Worm (Caenorhabditis elegans) whole organism, mixed stage, embryonic: ENCODE results near the gene Y54G9A.9.

Source experiments
- M03D4.4 ChIP-seq: sonication (generic microtip); optimal IDR thresholded peaks from 2 replicates; lab custom pipeline; 2017; ENCODE audit warnings: mild to moderate bottlenecking, missing genetic modification characterization, missing compliant biosample characterization
- bed-3 ChIP-seq: fragments of 200-800 bp; sonication (Bioruptor generic); optimal IDR thresholded peaks from 3 replicates; lab custom pipeline; 2018; ENCODE audit warnings: mild to moderate bottlenecking, missing genetic modification characterization, moderate library complexity, missing compliant biosample characterization
- blmp-1 ChIP-seq: fragments of 150-350 bp; optimal IDR thresholded peaks from 2 replicates; lab custom pipeline; 2014; ENCODE audit warnings: missing biosample characterization, missing genetic modification characterization
- lsy-2 ChIP-seq: fragments of 150-350 bp; optimal IDR thresholded peaks from 2 replicates; lab custom pipeline; 2014; ENCODE audit warnings: missing biosample characterization, missing genetic modification characterization
- mab-5 ChIP-seq: fragments of 150-350 bp; optimal IDR thresholded peaks from 2 replicates; lab custom pipeline; 2014; ENCODE audit warnings: missing biosample characterization, missing genetic modification characterization
- mep-1 ChIP-seq: fragments of 150-350 bp; optimal IDR thresholded peaks from 2 replicates; lab custom pipeline; 2017; ENCODE audit warnings: missing biosample characterization, missing genetic modification reagents, missing genetic modification characterization, inconsistent platforms
- nhr-12 ChIP-seq: fragments of 150-350 bp; optimal IDR thresholded peaks from 2 replicates; lab custom pipeline; 2014; ENCODE audit warnings: missing biosample characterization, missing genetic modification characterization
- nhr-2 ChIP-seq: fragments of 150-350 bp; optimal IDR thresholded peaks from 2 replicates; lab custom pipeline; 2014; ENCODE audit warnings: missing biosample characterization, missing genetic modification characterization
- nhr-237 ChIP-seq: fragments of 150-350 bp; optimal IDR thresholded peaks from 2 replicates; lab custom pipeline; 2014; ENCODE audit warnings: missing biosample characterization, missing genetic modification characterization
- pha-4 ChIP-seq: fragments of 150-350 bp; optimal IDR thresholded peaks from 2 replicates; lab custom pipeline; 2018; ENCODE audit warnings: missing biosample characterization, missing genetic modification reagents, missing genetic modification characterization
- snpc-4 ChIP-seq: fragments of 150-350 bp; optimal IDR thresholded peaks from 2 replicates; lab custom pipeline; 2014; ENCODE audit warnings: missing biosample characterization, missing genetic modification characterization
- sptf-1 ChIP-seq: sonication (generic microtip); optimal IDR thresholded peaks from 2 replicates; lab custom pipeline; 2017; ENCODE audit warnings: mild to moderate bottlenecking, missing genetic modification characterization, moderate library complexity, missing compliant biosample characterization
- unc-39 ChIP-seq: fragments of 150-350 bp; optimal IDR thresholded peaks from 2 replicates; lab custom pipeline; 2014; ENCODE audit warnings: missing biosample characterization, missing genetic modification characterization
- unc-62 ChIP-seq: fragments of 150-350 bp; optimal IDR thresholded peaks from 2 replicates; lab custom pipeline; 2014; ENCODE audit warnings: missing biosample characterization, missing genetic modification reagents, missing genetic modification characterization

DNA sequence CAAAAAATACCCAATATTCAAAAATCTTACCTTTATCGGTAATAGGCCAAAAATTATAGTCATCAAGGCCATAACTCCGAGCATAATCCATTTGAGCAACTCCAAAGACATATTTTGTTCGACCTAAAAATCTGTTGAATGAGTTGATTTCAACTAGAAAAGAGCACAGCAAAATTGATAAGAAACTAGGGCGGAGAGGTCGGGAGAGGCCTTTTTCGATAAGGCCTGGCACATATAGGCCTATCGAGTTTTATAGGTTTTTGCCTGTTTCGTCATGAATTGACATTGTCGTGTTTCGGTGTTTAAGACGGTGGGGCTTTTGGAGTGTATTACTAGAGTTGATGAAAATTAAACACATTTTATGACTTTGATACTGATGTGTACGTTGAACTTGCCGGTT lies 13.8 kb upstream of the Y54G9A.9 start, which contains the start of gene zipt-2.3:
- TF ChIP-seq pha-4 = no peak
- TF ChIP-seq unc-39 (tag; lab: Kevin White, UChicago) = no peak
- no peak for TF ChIP-seq mep-1 (tag; lab: Kevin White, UChicago)
- TF ChIP-seq blmp-1 (tag; lab: Kevin White, UChicago) = no peak
- no peak for TF ChIP-seq M03D4.4
- TF ChIP-seq snpc-4 (tag; lab: Kevin White, UChicago) = no peak
- TF ChIP-seq unc-62 (GFP tag; lab: Kevin White, UChicago) = no peak
- no peak for TF ChIP-seq lsy-2 (tag; lab: Kevin White, UChicago)
- TF ChIP-seq nhr-2 (tag; lab: Kevin White, UChicago) = no peak
- TF ChIP-seq mab-5 (tag; lab: Kevin White, UChicago) = no peak
- no peak for TF ChIP-seq sptf-1 (tag; lab: Kevin White, UChicago)
- TF ChIP-seq bed-3 (GFP tag; lab: Kevin White, UChicago) = no peak
- no peak for TF ChIP-seq nhr-237
- TF ChIP-seq nhr-12 (tag; lab: Kevin White, UChicago) = no peak
